Fruit fly (Drosophila melanogaster): ENCODE results near the gene ush.

Gene ush

DNA sequence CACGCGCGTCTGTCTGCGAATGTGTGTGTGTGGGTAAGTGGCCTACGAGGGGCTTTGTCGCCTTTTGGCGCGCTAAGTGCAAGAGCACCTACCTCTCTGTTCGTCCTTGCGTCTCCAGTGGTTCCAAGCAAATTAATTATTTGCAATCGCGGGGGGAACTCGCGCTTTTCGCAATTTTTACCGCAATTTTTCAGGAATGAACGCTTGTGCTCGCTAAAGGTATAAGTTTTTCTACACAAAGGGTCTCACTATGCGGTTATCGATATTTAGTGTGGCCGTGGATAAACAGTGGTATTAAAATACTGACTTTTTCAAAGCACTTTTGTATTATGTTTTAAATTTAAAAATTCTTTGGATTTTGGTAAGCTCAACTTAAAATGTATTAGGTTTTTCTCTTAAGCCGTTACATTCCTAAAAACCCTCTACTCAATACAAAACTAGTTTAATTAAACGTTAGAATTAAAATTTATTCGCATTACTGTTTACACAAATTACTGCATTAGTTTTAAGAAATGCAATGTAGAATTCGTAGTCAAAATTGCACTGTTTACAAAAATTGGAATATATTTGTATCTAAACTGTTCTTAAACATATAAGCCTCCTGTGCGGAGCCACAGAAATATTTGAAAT lies 66.4 kb downstream of the ush start, which contains the start of gene lwr (continued):
- TF ChIP-seq Max (GFP tag; optimal IDR thresholded peaks at IDR 0.05) (no peak), toy (GFP tag; IDR thresholded peaks at IDR 0.05) (no peak), maf-S (GFP tag; optimal IDR thresholded peaks at IDR 0.05) (no peak), ttk (GFP tag; IDR thresholded peaks at IDR 0.05) (no peak), NC2β (GFP tag; optimal IDR thresholded peaks at IDR 0.05) (no peak), luna (GFP tag; optimal IDR thresholded peaks at IDR 0.05) (no peak), nerfin-2 (GFP tag; IDR thresholded peaks at IDR 0.05; ENCODE audit: partially characterized antibody) (no peak), Optix (GFP tag; IDR thresholded peaks at IDR 0.05) (no peak), BEAF-32 (GFP tag; optimal IDR thresholded peaks at IDR 0.05) (peak; percentile 79), dmrt11E (tag; optimal IDR thresholded peaks at IDR 0.05) (no peak)

DNA sequence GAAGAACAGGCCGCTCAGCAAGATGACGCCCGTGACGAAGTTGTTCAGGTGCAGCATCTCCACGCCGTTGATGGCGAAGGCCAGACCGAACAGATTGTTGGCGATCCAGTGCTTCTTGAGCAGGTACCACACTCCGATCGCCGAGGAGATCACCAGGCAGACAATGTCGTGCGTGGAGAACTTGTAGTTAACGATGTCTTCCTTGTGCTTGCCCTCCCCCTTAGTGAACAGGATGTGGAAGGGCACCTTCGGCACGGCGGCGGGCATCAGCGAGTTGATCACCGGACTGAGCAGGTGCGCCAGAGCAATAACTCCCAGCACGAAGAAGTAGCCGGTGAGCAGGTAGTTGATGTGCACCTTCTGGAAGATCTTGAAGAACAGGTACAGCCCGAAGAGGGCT lies 67.8 kb downstream of the ush start:
- TF ChIP-seq CG13775 (GFP tag; optimal IDR thresholded peaks at IDR 0.05) (no peak), Usf (GFP tag; optimal IDR thresholded peaks at IDR 0.05) (no peak), Dll (GFP tag; IDR thresholded peaks at IDR 0.05; ENCODE audit: partially characterized antibody) (no peak), CG7839 (tag; optimal IDR thresholded peaks at IDR 0.05) (no peak), slbo (GFP tag; IDR thresholded peaks at IDR 0.05) (no peak), Ets97D (GFP tag; optimal IDR thresholded peaks at IDR 0.05) (no peak), ind (GFP tag; optimal IDR thresholded peaks at IDR 0.05) (no peak), Antp (GFP tag; optimal IDR thresholded peaks at IDR 0.05) (no peak)

DNA sequence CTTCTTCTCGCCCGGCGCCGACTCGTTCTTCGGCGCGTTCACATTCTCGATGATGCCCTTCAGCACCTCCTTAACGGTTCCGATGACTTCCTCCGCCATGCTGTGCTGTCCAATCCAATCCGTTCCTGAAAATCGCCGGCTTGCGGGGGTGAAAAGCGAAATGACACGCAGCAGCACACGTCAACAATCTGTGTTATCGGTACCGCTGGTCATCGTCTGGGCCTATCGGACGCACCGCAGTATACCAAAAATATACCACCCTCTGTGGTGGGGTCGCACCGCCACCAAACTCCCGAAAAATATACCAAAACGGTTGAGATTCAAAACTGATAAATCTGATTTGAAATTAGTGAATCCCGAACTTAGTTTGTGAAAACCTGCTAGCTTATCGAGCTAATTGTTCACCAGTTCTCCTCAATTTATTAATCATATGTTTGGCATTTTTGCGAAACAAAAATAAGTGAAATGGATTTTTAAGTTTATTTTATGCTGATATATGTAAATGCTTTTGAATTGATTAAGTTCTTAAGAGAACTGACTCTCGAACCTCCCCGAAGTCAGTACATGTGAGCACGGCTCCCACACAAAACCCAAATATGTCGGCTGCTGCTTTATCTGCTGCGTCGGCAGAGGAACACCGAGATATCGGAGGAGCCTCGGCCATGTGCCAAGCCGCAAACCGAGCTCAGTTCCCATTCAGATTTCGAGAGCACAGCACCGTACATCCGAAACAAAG lies 68.6 kb downstream of the ush start, which contains the start of the genes Spp and nAChRbeta3:
Spp (minus strand) TSS at position 210 of the 736 bp plus-strand sequence.
nAChRbeta3 (plus strand) TSS at position 686 of the 736 bp plus-strand sequence.
- TF ChIP-seq bbx (GFP tag; IDR thresholded peaks at IDR 0.05; ENCODE audit: partially characterized antibody) = peak; percentile 68
- TF ChIP-seq CG32532 (GFP tag; IDR thresholded peaks at IDR 0.05) = 0 out of 2 replicates have a peak, but pooled peaks have one; percentile 27
- peak; percentile 69; the same call in 1 of the 2 replicates for TF ChIP-seq amos (GFP tag; IDR thresholded peaks at IDR 0.05; ENCODE audit: partially characterized antibody)
- no peak for TF ChIP-seq chif (GFP tag; optimal IDR thresholded peaks at IDR 0.05)
- TF ChIP-seq CG31441 (GFP tag; IDR thresholded peaks at IDR 0.05) = no peak
- 0 out of 3 replicates have a peak, but pooled peaks have one; percentile 37 for TF ChIP-seq knrl (GFP tag; IDR thresholded peaks at IDR 0.05; ENCODE audit: partially characterized antibody)
- TF ChIP-seq CG17328 (GFP tag; IDR thresholded peaks at IDR 0.05) = peak; percentile 17; the same call in 1 of the 2 replicates
- peak; percentile 98 for TF ChIP-seq Myb (GFP tag; optimal IDR thresholded peaks at IDR 0.05)
- peak; percentile 87 for TF ChIP-seq sens (GFP tag)
- TF ChIP-seq HHEX (GFP tag; optimal IDR thresholded peaks at IDR 0.05) = no peak
- peak; percentile 74 for TF ChIP-seq E2f2 (GFP tag; IDR thresholded peaks at IDR 0.05)
- TF ChIP-seq CTCF (GFP tag; optimal IDR thresholded peaks at IDR 0.05) = peak; percentile 22
- peak; percentile 29 for TF ChIP-seq stwl (tag; optimal IDR thresholded peaks at IDR 0.05)
- TF ChIP-seq pzg (GFP tag; optimal IDR thresholded peaks at IDR 0.05) = peak; percentile 75
- TF ChIP-seq MBD-R2 (GFP tag; IDR thresholded peaks at IDR 0.05) = peak; percentile 62
- TF ChIP-seq ato (GFP tag; IDR thresholded peaks at IDR 0.05; ENCODE audit: partially characterized antibody) = peak; percentile 49; the same call in 1 of the 2 replicates
- peak; percentile 22; the same call in 1 of the 2 replicates for TF ChIP-seq inv (GFP tag; IDR thresholded peaks at IDR 0.05; ENCODE audit: partially characterized antibody)
- TF ChIP-seq CG12155 (GFP tag; optimal IDR thresholded peaks at IDR 0.05) = no peak
- no peak for TF ChIP-seq dmrt11E (tag; optimal IDR thresholded peaks at IDR 0.05)
- TF ChIP-seq Doc3 (GFP tag; IDR thresholded peaks at IDR 0.05; ENCODE audit: partially characterized antibody) = peak; percentile 39; the same call in 1 of the 3 replicates
- TF ChIP-seq Nf-YC (tag; optimal IDR thresholded peaks at IDR 0.05) = peak; percentile 20
- 0 out of 3 replicates have a peak, but pooled peaks have one; percentile 7 for TF ChIP-seq CG11456 (GFP tag; IDR thresholded peaks at IDR 0.05)
- TF ChIP-seq Dref (GFP tag; IDR thresholded peaks at IDR 0.05) = peak; percentile 77
- peak; percentile 83 for TF ChIP-seq CG17186 (GFP tag; optimal IDR thresholded peaks at IDR 0.05)
- peak; percentile 68 for TF ChIP-seq HLH4C (GFP tag; IDR thresholded peaks at IDR 0.05; ENCODE audit: partially characterized antibody)
- TF ChIP-seq hb (GFP tag; IDR thresholded peaks at IDR 0.05; ENCODE audit: partially characterized antibody) = 0 out of 3 replicates have a peak, but pooled peaks have one; percentile 13
- TF ChIP-seq vvl (GFP tag; IDR thresholded peaks at IDR 0.05) = 0 out of 2 replicates have a peak, but pooled peaks have one; percentile 12
- TF ChIP-seq nau (GFP tag; optimal IDR thresholded peaks at IDR 0.05) = no peak
- no peak for TF ChIP-seq ab (GFP tag; optimal IDR thresholded peaks at IDR 0.05)

Measured in whole organism, embryonic.